Worm (Caenorhabditis elegans): ENCODE results near the gene C09G1.4.

DNA sequence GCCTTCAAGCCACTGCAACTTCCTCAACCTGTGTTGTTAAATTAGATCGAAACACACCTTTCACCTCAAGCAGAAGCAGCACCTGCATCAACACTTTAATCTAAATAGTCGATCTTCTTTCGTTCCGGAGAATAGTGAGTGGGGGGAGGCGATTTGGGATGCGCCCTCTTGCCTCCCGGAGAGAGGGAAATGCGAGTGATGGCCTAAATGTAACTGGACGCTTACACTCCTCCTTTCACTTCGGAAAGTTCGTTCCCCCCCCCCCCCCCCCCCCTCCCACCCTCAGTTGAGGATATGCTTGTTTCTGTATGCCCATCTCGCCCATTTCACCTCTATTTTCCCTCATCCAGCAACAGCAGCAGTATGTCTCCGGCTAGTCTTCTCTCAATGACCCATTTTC lies 22.6 kb upstream of the C09G1.4 start:
- TF ChIP-seq ama-1 (optimal IDR thresholded peaks at IDR 0.05) (no peak), snpc-4 (tag; optimal IDR thresholded peaks at IDR 0.05) (no peak), eor-1 (tag; optimal IDR thresholded peaks at IDR 0.05) (no peak), ceh-16 (tag; optimal IDR thresholded peaks at IDR 0.05) (no peak), elt-1 (tag; optimal IDR thresholded peaks at IDR 0.05) (no peak), aly-2 (tag; optimal IDR thresholded peaks at IDR 0.05) (no peak), lin-39 (tag; optimal IDR thresholded peaks at IDR 0.05) (no peak), ceh-28 (tag; optimal IDR thresholded peaks at IDR 0.05) (no peak), unc-39 (tag; optimal IDR thresholded peaks at IDR 0.05) (no peak), zag-1 (tag; optimal IDR thresholded peaks at IDR 0.05) (no peak), nhr-67 (tag; optimal IDR thresholded peaks at IDR 0.05) (no peak), R02D3.7 (tag; optimal IDR thresholded peaks at IDR 0.05) (no peak), unc-62 (GFP tag; optimal IDR thresholded peaks at IDR 0.05) (no peak)

Data from whole organism, L3 larva.